Worm (Caenorhabditis elegans) whole organism, midembryonic: ENCODE results near the gene acl-9.

Experiments used
- T22C8.4 ChIP-seq: fragments of 200-800 bp; sonication (Bioruptor generic); IDR thresholded peaks from 2 replicates; pipeline ENCODE4 v1.3.6; 2022; ENCODE audit warnings: missing genetic modification characterization, missing compliant biosample characterization
- cog-1 ChIP-seq: sonication (generic microtip); optimal IDR thresholded peaks from 2 replicates; lab custom pipeline; 2016; ENCODE audit warnings: missing genetic modification characterization, missing compliant biosample characterization
- flt-1 ChIP-seq: fragments of 200-800 bp; sonication (Bioruptor generic); IDR thresholded peaks from 2 replicates; pipeline ENCODE4 v1.3.6; 2022; ENCODE audit warnings: missing genetic modification characterization, missing compliant biosample characterization
- klf-2 ChIP-seq: fragments of 200-800 bp; sonication (Bioruptor generic); conservative IDR thresholded peaks from 2 replicates; pipeline ENCODE4 v1.3.6; 2022; ENCODE audit warnings: missing genetic modification reagents, missing genetic modification characterization, missing compliant biosample characterization
- med-1 ChIP-seq: sonication (generic microtip); optimal IDR thresholded peaks from 2 replicates; lab custom pipeline; 2017; ENCODE audit warnings: missing genetic modification characterization, mild to moderate bottlenecking, missing compliant biosample characterization, antibody characterized with exemption, missing genetic modification reagents; ENCODE audit not compliant: insufficient read depth
- ref-1 ChIP-seq: fragments of 200-800 bp; sonication (Bioruptor generic); conservative IDR thresholded peaks from 2 replicates; pipeline ENCODE4 v1.3.6; 2022; ENCODE audit warnings: missing genetic modification reagents, missing genetic modification characterization, missing compliant biosample characterization
- tab-1 ChIP-seq: fragments of 200-800 bp; sonication (Bioruptor generic); IDR thresholded peaks from 2 replicates; pipeline ENCODE4 v1.3.6; 2022; ENCODE audit warnings: missing genetic modification characterization, missing compliant biosample characterization
- ztf-23 ChIP-seq: fragments of 200-800 bp; sonication (Bioruptor generic); IDR thresholded peaks from 2 replicates; pipeline ENCODE4 v1.3.6; 2022; ENCODE audit warnings: missing genetic modification reagents, missing genetic modification characterization, missing compliant biosample characterization
- ztf-29 ChIP-seq: fragments of 200-800 bp; sonication (Bioruptor generic); IDR thresholded peaks from 2 replicates; pipeline ENCODE4 v1.3.6; 2022; ENCODE audit warnings: missing genetic modification reagents, missing genetic modification characterization, missing compliant biosample characterization

Gene acl-9

DNA sequence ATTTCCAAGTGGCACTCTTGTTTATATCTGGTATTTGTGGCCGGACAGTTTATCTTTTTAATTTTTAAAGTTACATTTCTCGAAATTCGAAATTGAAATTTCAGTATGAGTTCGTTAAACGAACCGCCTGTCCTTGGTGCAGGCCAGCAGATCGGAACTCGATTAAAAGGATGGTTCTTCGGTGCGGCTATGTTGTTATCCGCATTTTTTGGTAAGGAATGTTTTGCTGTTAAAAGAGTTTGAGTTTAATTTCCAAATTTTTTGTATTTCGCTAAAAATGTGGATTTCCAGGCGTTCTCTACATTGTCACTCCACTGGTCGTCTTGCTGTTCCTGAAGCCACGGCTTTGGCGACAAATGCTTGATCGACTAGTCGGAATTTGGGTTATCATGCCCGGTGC lies at the start of gene acl-9:
Gene acl-9 (plus strand): TSS at position 105 of the 400 bp plus-strand sequence.
- no peak for TF ChIP-seq ref-1 (GFP tag; lab: Robert Waterston, UW)

DNA sequence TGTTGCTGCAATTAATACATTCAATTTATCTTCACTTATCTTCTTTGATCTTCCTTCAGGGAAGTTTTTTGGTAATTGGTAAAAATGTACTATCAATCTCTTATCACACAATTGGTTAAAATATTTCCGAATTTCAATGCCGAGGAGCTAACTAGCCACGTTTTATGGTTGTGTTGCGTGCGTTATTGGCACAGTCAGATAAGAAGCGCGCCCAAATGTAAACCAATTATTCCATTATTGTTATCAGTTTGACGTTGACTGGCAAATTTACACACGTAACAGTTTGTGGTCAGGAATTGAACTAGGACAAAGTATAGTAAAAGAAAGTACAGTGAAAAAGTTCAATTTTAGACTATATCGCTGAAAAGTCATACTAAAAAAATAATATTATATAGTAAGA lies 45.4 kb upstream of the acl-9 start:
- TF ChIP-seq ztf-29 (GFP tag; lab: Robert Waterston, UW) (no peak), med-1 (GFP tag; lab: Kevin White, UChicago) (no peak), tab-1 (GFP tag; lab: Robert Waterston, UW) (no peak), flt-1 (GFP tag; lab: Robert Waterston, UW) (no peak), T22C8.4 (no peak), ref-1 (GFP tag; lab: Robert Waterston, UW) (no peak)

DNA sequence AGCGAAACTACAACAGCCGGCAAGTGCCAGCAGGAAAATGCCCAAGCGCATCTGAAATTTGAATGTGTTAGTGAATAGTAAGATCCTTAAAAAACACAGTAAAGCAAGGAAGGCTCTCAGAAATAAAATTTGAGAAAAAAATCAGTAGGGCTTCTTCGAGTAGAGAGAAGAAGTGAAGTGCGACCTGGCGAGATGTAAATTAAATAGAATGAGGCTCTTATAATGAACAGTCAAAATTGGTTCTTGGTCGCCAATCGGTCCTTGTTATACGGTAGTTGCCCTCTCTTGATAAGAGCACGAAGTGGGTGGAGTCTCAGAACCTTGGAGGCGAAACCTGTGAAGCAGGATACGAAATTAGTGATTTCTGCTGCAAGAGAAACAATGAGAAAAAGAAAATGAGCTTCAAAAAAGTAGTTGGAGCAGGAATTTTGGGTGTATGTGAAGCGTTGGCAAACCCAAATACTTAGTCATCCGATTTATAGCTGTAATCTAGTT lies 44.2 kb upstream of the acl-9 start, which contains the start of gene bcf-1:
Gene bcf-1 (minus strand): TSS at position 51 of the 495 bp plus-strand sequence.
- TF ChIP-seq ref-1 (GFP tag; lab: Robert Waterston, UW) (no peak), med-1 (GFP tag; lab: Kevin White, UChicago) (no peak), klf-2 (no peak), tab-1 (GFP tag; lab: Robert Waterston, UW) (no peak), ztf-29 (GFP tag; lab: Robert Waterston, UW) (no peak), cog-1 (tag; lab: Kevin White, UChicago) (no peak), ztf-23 (GFP tag; lab: Robert Waterston, UW) (no peak), flt-1 (GFP tag; lab: Robert Waterston, UW) (no peak), T22C8.4 (no peak)

DNA sequence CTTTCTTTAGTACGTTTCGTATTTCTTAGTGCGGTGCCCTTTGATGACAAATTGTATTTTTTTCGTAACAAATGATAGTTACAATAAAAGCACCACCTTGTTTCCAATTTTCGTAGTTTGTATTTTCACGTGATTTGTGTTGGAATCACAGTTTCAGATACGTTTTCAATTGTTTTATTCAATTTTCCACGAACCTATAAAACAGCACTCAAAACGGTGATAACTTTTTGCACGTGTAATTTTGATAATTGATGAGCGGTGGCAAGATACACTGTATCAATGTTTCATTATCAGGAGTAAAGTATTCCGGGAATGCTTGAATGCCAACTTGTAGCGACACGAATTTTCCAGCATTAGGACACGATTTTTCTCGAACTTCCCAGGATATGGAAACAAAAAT lies 41.9 kb upstream of the acl-9 start:
- no peak for TF ChIP-seq med-1 (GFP tag; lab: Kevin White, UChicago)

DNA sequence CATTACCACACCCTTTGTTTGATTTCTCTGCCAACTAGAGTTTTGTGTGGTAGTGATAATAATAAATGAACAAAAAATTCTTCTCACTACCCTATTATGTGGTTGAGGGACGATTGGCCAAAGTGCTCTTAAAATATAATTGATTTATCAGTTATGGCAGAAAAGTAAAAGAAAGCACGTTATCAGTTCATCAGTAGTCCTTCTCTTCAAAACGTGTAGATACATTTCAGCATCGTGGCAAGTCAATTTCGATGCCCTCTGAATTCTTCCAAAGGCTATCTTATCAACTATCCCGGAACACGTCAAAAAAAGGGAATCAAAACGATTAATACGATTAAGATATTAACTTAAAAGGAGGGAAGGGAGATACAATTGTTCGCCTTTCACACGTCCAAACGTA lies 40.0 kb upstream of the acl-9 start:
- TF ChIP-seq ztf-29 (GFP tag; lab: Robert Waterston, UW) = no peak
- TF ChIP-seq flt-1 (GFP tag; lab: Robert Waterston, UW) = no peak
- no peak for TF ChIP-seq klf-2
- no peak for TF ChIP-seq med-1 (GFP tag; lab: Kevin White, UChicago)
- no peak for TF ChIP-seq cog-1 (tag; lab: Kevin White, UChicago)
- TF ChIP-seq tab-1 (GFP tag; lab: Robert Waterston, UW) = no peak
- no peak for TF ChIP-seq ztf-23 (GFP tag; lab: Robert Waterston, UW)
- TF ChIP-seq ref-1 (GFP tag; lab: Robert Waterston, UW) = no peak
- TF ChIP-seq T22C8.4 = no peak

DNA sequence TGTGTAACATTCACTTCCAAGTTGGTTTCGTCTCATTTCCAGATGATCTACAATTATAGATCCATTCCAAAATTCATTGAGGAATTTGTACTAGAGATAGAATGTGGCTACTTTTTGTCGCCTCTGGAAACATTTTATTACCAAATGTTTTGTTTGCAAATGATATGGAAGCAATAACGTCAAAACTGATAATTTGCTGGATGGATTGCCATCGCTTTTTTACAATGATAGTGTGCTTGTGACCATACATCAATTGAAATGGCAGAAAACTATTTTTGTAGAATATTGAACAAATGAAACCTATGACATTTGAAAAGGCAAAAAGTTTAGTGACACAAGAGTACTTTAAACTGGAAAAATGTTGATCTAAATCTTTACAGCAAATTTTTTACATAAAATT lies 38.6 kb upstream of the acl-9 start:
- no peak for TF ChIP-seq tab-1 (GFP tag; lab: Robert Waterston, UW)
- TF ChIP-seq flt-1 (GFP tag; lab: Robert Waterston, UW) = no peak
- TF ChIP-seq ztf-23 (GFP tag; lab: Robert Waterston, UW) = no peak
- no peak for TF ChIP-seq med-1 (GFP tag; lab: Kevin White, UChicago)
- TF ChIP-seq klf-2 = no peak
- TF ChIP-seq ztf-29 (GFP tag; lab: Robert Waterston, UW) = no peak
- no peak for TF ChIP-seq cog-1 (tag; lab: Kevin White, UChicago)
- TF ChIP-seq T22C8.4 = no peak
- TF ChIP-seq ref-1 (GFP tag; lab: Robert Waterston, UW) = no peak

DNA sequence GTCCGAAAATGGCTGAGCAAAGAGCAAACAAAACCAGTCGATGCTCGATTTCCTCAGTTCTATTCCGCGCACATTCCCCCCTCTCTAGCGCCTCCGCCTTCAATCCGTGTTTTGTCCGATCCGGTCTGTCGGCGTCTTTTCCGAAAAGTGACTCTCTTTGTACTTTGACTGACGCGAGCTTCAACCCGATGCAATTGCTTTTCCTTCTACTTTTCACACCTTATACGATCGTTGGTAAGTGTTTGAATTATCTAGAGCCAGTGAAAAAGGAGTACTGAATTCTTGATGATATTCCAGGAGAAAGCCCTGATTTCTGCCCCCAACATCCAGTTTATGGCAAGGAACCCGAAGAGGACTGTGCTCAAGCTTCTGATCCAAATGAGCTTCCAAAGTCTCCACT lies 38.0 kb upstream of the acl-9 start, which contains the start of gene cht-6:
Gene cht-6 (plus strand): TSS at position 9 of the 400 bp plus-strand sequence.
- TF ChIP-seq tab-1 (GFP tag; lab: Robert Waterston, UW) (no peak), T22C8.4 (no peak), ztf-29 (GFP tag; lab: Robert Waterston, UW) (no peak), klf-2 (no peak), flt-1 (GFP tag; lab: Robert Waterston, UW) (no peak)

DNA sequence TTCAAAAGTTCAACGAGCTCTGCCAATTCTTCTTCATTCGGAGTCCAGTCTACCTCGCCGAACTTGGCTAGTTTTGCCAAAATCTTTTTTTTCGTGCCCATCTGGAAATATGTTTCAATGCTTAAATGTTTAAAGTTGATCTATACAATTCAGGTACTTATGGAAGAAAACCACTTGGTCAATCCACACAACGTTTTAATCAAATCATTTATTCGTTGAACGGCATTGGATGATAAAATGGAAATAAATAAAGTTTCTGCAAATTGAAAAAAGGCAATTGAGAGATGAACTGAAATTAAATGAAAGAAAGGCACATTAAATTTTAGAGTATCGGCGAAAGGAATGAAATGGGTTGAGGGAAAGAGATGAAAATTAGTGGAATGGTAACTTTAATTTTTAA lies 29.0 kb upstream of the acl-9 start, which contains the start of gene urb-1:
Gene urb-1 (minus strand): TSS at position 101 of the 400 bp plus-strand sequence.
- TF ChIP-seq ztf-23 (GFP tag; lab: Robert Waterston, UW) (no peak), T22C8.4 (no peak), flt-1 (GFP tag; lab: Robert Waterston, UW) (no peak), ztf-29 (GFP tag; lab: Robert Waterston, UW) (no peak), klf-2 (no peak), ref-1 (GFP tag; lab: Robert Waterston, UW) (no peak), cog-1 (tag; lab: Kevin White, UChicago) (no peak), med-1 (GFP tag; lab: Kevin White, UChicago) (no peak), tab-1 (GFP tag; lab: Robert Waterston, UW) (no peak)

DNA sequence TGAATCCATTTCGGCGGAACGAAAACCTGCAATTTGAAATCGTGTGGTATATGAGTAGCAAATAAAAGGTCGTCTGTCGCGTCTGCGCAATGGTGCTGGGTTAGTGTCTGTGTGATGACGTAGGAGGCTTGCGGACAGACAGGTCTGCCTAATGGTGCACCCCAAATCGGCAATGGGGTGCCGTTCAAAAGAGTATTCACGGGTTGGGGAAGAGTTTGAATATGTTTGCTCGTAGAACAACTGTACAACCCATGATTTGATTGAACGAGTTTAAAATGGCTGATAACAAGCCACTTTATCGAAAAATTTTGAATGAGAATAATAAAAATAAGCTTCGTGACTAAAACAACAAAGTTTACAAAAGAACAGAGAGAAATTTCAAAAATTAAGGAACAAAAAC lies 27.1 kb upstream of the acl-9 start, which contains the start of gene T05H4.11:
Gene T05H4.11 (minus strand): TSS at position 335 of the 400 bp plus-strand sequence.
- TF ChIP-seq tab-1 (GFP tag; lab: Robert Waterston, UW) (no peak), flt-1 (GFP tag; lab: Robert Waterston, UW) (0 out of 2 replicates have a peak, but pooled peaks have one; percentile 31)

DNA sequence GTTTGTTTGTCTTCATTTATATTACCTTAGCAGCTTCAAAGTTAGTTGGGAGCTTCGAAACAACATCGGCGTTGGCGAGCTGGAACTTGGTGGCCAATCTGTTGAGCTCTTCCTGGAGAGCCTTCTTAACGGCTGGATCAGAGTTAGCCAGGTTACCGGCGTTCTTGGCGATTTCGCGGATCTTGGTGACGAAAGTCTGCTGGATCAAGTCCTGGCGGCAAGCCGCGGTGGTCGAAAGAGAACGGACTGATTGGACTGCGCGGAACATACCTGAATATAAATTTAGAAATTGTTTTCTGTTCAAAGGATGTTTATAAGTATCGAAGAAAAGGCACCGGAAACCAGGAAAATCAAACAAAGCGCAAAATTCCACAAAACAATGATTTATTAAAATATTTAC lies 26.2 kb upstream of the acl-9 start, which contains the start of gene atp-4:
Gene atp-4 (minus strand): TSS at position 270 of the 400 bp plus-strand sequence.
- TF ChIP-seq T22C8.4 = no peak
- no peak for TF ChIP-seq flt-1 (GFP tag; lab: Robert Waterston, UW)
- no peak for TF ChIP-seq ztf-23 (GFP tag; lab: Robert Waterston, UW)
- no peak for TF ChIP-seq klf-2
- TF ChIP-seq ztf-29 (GFP tag; lab: Robert Waterston, UW) = no peak
- no peak for TF ChIP-seq ref-1 (GFP tag; lab: Robert Waterston, UW)
- no peak for TF ChIP-seq med-1 (GFP tag; lab: Kevin White, UChicago)
- TF ChIP-seq tab-1 (GFP tag; lab: Robert Waterston, UW) = no peak
- TF ChIP-seq cog-1 (tag; lab: Kevin White, UChicago) = no peak
